Worm (Caenorhabditis elegans) whole organism, L4 larva: ENCODE data around the gene C50F4.4.

Experiments used
- T26A8.4 ChIP-seq: fragments of 200-800 bp; sonication (Bioruptor generic); IDR thresholded peaks from 2 replicates; pipeline ENCODE4 v1.3.6; 2022; ENCODE audit warnings: missing genetic modification characterization, missing compliant biosample characterization
- Y105C5A.15 ChIP-seq: fragments of 200-800 bp; sonication (Bioruptor generic); IDR thresholded peaks from 2 replicates; pipeline ENCODE4 v1.3.6; 2022; ENCODE audit warnings: missing genetic modification characterization, missing compliant biosample characterization
- Y5F2A.4 ChIP-seq: fragments of 200-800 bp; sonication (Bioruptor generic); optimal IDR thresholded peaks from 2 replicates; lab custom pipeline; 2018; ENCODE audit warnings: mild to moderate bottlenecking, missing genetic modification characterization, missing compliant biosample characterization
- aha-1 ChIP-seq: fragments of 150-350 bp; peaks from one replicate; lab custom pipeline; 2014; ENCODE audit warnings: missing biosample characterization, missing genetic modification characterization
- ceh-28 ChIP-seq: fragments of 150-350 bp; optimal IDR thresholded peaks from 2 replicates; lab custom pipeline; 2014; ENCODE audit warnings: missing biosample characterization, missing genetic modification reagents, missing genetic modification characterization
- ceh-44 ChIP-seq: fragments of 200-800 bp; sonication (Bioruptor generic); IDR thresholded peaks from 2 replicates; pipeline ENCODE4 v1.3.6; 2022; ENCODE audit warnings: missing genetic modification reagents, missing genetic modification characterization, missing compliant biosample characterization
- ces-1 ChIP-seq: fragments of 150-350 bp; sonication (generic microtip); optimal IDR thresholded peaks from 4 replicates; lab custom pipeline; 2014; ENCODE audit warnings: missing biosample characterization, missing genetic modification reagents, missing genetic modification characterization
- ctbp-1 ChIP-seq: fragments of 200-800 bp; sonication (Bioruptor generic); IDR thresholded peaks from 2 replicates; pipeline ENCODE4 v1.3.6; 2022; ENCODE audit warnings: missing genetic modification reagents, missing genetic modification characterization, missing compliant biosample characterization
- daf-12 ChIP-seq: fragments of 150-350 bp; optimal IDR thresholded peaks from 2 replicates; lab custom pipeline; 2014; ENCODE audit warnings: missing biosample characterization, missing genetic modification reagents, missing genetic modification characterization
- dmd-6 ChIP-seq: fragments of 200-800 bp; sonication (Bioruptor generic); IDR thresholded peaks from 2 replicates; pipeline ENCODE4 v1.3.6; 2022; ENCODE audit warnings: missing genetic modification reagents, missing genetic modification characterization, missing compliant biosample characterization
- duxl-1 ChIP-seq: sonication (generic microtip); optimal IDR thresholded peaks from 2 replicates; lab custom pipeline; 2016; ENCODE audit warnings: mild to moderate bottlenecking, missing genetic modification characterization, moderate library complexity, missing compliant biosample characterization; ENCODE audit not compliant: poor library complexity
- fkh-10 ChIP-seq: fragments of 150-350 bp; optimal IDR thresholded peaks from 2 replicates; lab custom pipeline; 2014; ENCODE audit warnings: missing biosample characterization, missing genetic modification reagents, missing genetic modification characterization
- hif-1 ChIP-seq, 2 experiments: sonication (generic microtip); optimal IDR thresholded peaks; 2 replicates each; lab custom pipeline; 2016 to 2017; ENCODE audit warnings: missing compliant biosample characterization in 2 of 2, missing genetic modification characterization in 2 of 2, missing genetic modification reagents in 2 of 2, missing genotype in 2 of 2, mild to moderate bottlenecking in 1 of 2
- hlh-30 ChIP-seq: sonication (generic microtip); optimal IDR thresholded peaks from 2 replicates; lab custom pipeline; 2017; ENCODE audit warnings: antibody characterized with exemption, mild to moderate bottlenecking, missing genetic modification characterization, missing compliant biosample characterization; ENCODE audit not compliant: insufficient read depth
- lin-1 ChIP-seq: fragments of 200-800 bp; sonication (Bioruptor generic); IDR thresholded peaks from 2 replicates; pipeline ENCODE4 v1.3.6; 2022; ENCODE audit warnings: missing genetic modification reagents, missing genetic modification characterization, missing compliant biosample characterization
- lin-13 ChIP-seq: fragments of 150-350 bp; optimal IDR thresholded peaks from 2 replicates; lab custom pipeline; 2014; ENCODE audit warnings: missing biosample characterization, missing genetic modification reagents, missing genetic modification characterization
- lin-15B ChIP-seq: fragments of 150-350 bp; sonication (generic microtip); optimal IDR thresholded peaks from 3 replicates; lab custom pipeline; 2014; ENCODE audit warnings: missing biosample characterization, missing genetic modification characterization
- lir-3 ChIP-seq: sonication (generic microtip); optimal IDR thresholded peaks from 2 replicates; lab custom pipeline; 2016; ENCODE audit warnings: mild to moderate bottlenecking, missing genetic modification characterization, missing compliant biosample characterization
- madf-9 ChIP-seq: fragments of 200-800 bp; sonication (Bioruptor generic); conservative IDR thresholded peaks from 2 replicates; pipeline ENCODE4 v1.3.6; 2022; ENCODE audit warnings: missing genetic modification reagents, missing genetic modification characterization, missing compliant biosample characterization
- mxl-3 ChIP-seq: fragments of 200-800 bp; sonication (Bioruptor generic); optimal IDR thresholded peaks from 2 replicates; lab custom pipeline; 2018; ENCODE audit warnings: mild to moderate bottlenecking, missing genetic modification characterization, missing compliant biosample characterization
- nhr-28 ChIP-seq: fragments of 150-350 bp; optimal IDR thresholded peaks from 2 replicates; lab custom pipeline; 2014; ENCODE audit warnings: missing biosample characterization, missing genetic modification characterization
- nhr-48 ChIP-seq: sonication (generic microtip); optimal IDR thresholded peaks from 2 replicates; lab custom pipeline; 2016; ENCODE audit warnings: mild to moderate bottlenecking, missing genetic modification characterization, missing compliant biosample characterization
- nhr-76 ChIP-seq: fragments of 150-350 bp; optimal IDR thresholded peaks from 2 replicates; lab custom pipeline; 2014; ENCODE audit warnings: missing biosample characterization, missing genetic modification characterization
- php-3 ChIP-seq: fragments of 200-800 bp; sonication (Bioruptor generic); IDR thresholded peaks from 2 replicates; pipeline ENCODE4 v1.3.6; 2022; ENCODE audit warnings: missing genetic modification reagents, missing genetic modification characterization, missing compliant biosample characterization
- pqm-1 ChIP-seq: sonication (generic microtip); optimal IDR thresholded peaks from 2 replicates; lab custom pipeline; 2017; ENCODE audit warnings: missing biosample characterization, missing genetic modification characterization
- rbr-2 ChIP-seq: sonication (generic microtip); optimal IDR thresholded peaks from 2 replicates; lab custom pipeline; 2016; ENCODE audit warnings: missing genotype, missing genetic modification characterization, missing compliant biosample characterization
- saeg-2 ChIP-seq: fragments of 200-800 bp; sonication (Bioruptor generic); IDR thresholded peaks from 2 replicates; pipeline ENCODE4 v1.3.6; 2022; ENCODE audit warnings: missing genetic modification reagents, missing genetic modification characterization, missing compliant biosample characterization
- set-16 ChIP-seq: fragments of 200-800 bp; sonication (Bioruptor generic); IDR thresholded peaks from 2 replicates; pipeline ENCODE4 v1.3.6; 2022; ENCODE audit warnings: missing genetic modification reagents, missing genetic modification characterization, missing compliant biosample characterization
- spr-3 ChIP-seq: fragments of 200-800 bp; sonication (Bioruptor generic); optimal IDR thresholded peaks from 2 replicates; lab custom pipeline; 2018; ENCODE audit warnings: mild to moderate bottlenecking, missing genetic modification characterization, missing compliant biosample characterization
- unc-39 ChIP-seq: sonication (generic microtip); optimal IDR thresholded peaks from 2 replicates; lab custom pipeline; 2017; ENCODE audit warnings: missing biosample characterization, missing genetic modification characterization
- unc-62 ChIP-seq, 3 experiments: fragments of 150-350 bp in 1 of 3; sonication (generic microtip); optimal IDR thresholded peaks in 2 of 3; peaks in 1 of 3; 1 replicate in 1 of 3; 2 replicates in 2 of 3; lab custom pipeline; 2014 to 2017; ENCODE audit warnings: missing biosample characterization in 3 of 3, missing genetic modification characterization in 3 of 3, missing genetic modification reagents in 3 of 3, missing genotype in 1 of 3

The C50F4.4 gene

DNA sequence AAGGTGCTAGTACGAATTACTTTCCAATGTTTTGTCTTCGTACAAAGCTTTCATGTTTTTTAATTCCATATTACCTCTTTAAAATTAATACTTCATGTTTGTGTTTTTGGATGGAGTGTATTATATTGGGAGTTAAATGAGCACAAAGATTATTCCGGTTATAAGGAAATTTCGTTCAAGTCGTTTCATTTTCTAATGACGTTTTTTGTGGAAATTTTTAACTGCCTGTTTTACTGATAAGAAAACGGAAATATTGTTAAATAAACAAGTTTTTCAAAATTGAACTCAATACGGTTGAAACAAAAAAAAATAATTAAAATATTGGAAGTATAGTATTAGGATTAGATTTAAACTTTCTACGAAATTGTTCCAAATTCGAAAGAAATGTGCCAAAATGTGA is 9.2 kb upstream of the C50F4.4 start (continued):
- peak; percentile 42 for TF ChIP-seq nhr-28 (tag; lab: Kevin White, UChicago)
- no peak for TF ChIP-seq Y5F2A.4 (GFP tag; lab: Kevin White, UChicago)
- no peak for TF ChIP-seq aha-1 (tag; lab: Kevin White, UChicago)
- TF ChIP-seq saeg-2 (GFP tag; lab: Robert Waterston, UW), result no peak
- no peak for TF ChIP-seq nhr-48 (tag; lab: Kevin White, UChicago)
- TF ChIP-seq pqm-1 (tag; lab: Kevin White, UChicago), result peak; percentile 4
- TF ChIP-seq Y105C5A.15 (GFP tag; lab: Robert Waterston, UW), result no peak
- no peak for TF ChIP-seq set-16
- no peak for TF ChIP-seq ceh-44 (GFP tag; lab: Robert Waterston, UW)

DNA sequence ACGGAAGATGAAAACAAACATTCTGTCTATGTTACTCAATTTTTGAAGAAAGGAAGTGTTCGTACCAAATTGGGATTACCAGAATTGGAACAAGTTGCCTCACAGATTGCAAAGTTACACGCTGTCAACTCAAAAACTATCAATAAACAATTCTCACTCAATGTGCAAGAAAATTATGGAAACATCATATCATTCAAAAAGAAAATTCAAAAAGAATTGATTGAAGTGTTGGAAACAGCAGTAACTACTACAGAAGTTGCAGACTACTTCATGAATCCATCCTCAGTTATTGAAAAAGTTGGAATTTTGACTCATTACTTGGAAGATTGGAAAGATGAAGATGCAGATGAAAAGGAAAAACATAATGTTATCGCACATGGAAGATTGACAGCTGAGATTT is 8.6 kb upstream of the C50F4.4 start:
- TF ChIP-seq hlh-30 (tag; lab: Kevin White, UChicago) (no peak), aha-1 (tag; lab: Kevin White, UChicago) (peak; percentile 96)

DNA sequence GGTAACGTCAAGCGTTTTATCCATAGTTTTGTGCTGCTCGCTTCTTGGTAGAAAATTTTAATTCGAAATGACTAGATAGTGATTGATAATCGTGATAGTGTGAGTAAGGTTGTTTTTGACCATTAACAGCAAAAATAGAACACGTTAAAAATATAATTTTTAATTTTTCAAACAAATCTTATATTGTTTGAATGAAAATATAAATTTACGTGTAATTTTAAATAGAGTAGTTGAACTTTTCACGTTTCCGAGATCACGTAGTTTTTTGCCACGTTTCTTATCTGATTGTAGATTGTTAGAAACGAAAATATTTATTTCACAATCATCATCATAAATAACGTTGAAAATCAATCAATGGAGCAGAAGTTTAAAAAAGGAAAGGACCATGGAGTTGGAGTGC is 5.1 kb upstream of the C50F4.4 start, which contains the start of the genes C50F4.10 and pfk-1.2:
Gene C50F4.10, minus strand, starts transcription at position 101 of the 400 bp plus-strand sequence.
Gene pfk-1.2, plus strand, starts transcription at position 325 of the 400 bp plus-strand sequence.
- no peak for TF ChIP-seq unc-62 (GFP tag; optimal IDR thresholded peaks at IDR 0.05 in 1 of 2; lab: Kevin White, UChicago)
- TF ChIP-seq unc-62 (tag; optimal IDR thresholded peaks at IDR 0.05; lab: Kevin White, UChicago), result no peak
- TF ChIP-seq madf-9, result no peak
- no peak for TF ChIP-seq dmd-6 (GFP tag; lab: Robert Waterston, UW)
- TF ChIP-seq lin-1 (GFP tag; lab: Robert Waterston, UW), result no peak
- TF ChIP-seq T26A8.4, result no peak
- no peak for TF ChIP-seq nhr-76 (tag; lab: Kevin White, UChicago)
- no peak for TF ChIP-seq lin-13 (GFP tag; lab: Kevin White, UChicago)
- TF ChIP-seq saeg-2 (GFP tag; lab: Robert Waterston, UW), result no peak
- no peak for TF ChIP-seq set-16
- no peak for TF ChIP-seq unc-39 (tag; lab: Kevin White, UChicago)
- TF ChIP-seq mxl-3 (GFP tag; lab: Kevin White, UChicago), result no peak
- no peak for TF ChIP-seq lin-15B (tag; lab: Kevin White, UChicago)
- no peak for TF ChIP-seq ceh-28
- TF ChIP-seq daf-12 (tag; lab: Kevin White, UChicago), result no peak
- no peak for TF ChIP-seq rbr-2 (tag; lab: Kevin White, UChicago)
- TF ChIP-seq fkh-10 (GFP tag; lab: Kevin White, UChicago), result no peak
- TF ChIP-seq spr-3 (GFP tag; lab: Kevin White, UChicago), result no peak

DNA sequence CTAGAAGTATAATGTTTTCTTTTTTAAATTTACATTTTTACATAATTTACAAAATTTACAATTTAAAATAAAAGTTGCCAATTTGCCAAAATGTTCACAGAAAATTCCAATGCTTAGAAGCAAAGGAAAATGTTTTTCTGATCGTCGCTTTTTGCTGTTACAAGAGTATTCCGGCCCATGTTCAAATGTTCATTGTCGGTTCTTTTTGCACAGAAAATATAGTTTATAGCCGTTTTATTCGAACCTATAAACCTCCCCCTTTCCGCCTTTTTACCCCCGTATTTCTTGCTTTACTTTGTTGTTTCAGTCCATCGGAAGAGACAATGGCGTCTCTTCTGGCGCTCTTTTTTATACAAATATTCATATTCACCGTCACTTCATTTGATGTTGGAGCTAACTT is 1.9 kb upstream of the C50F4.4 start, which contains the start of gene tag-329:
Gene tag-329, plus strand, starts transcription at position 301 of the 400 bp plus-strand sequence.
- TF ChIP-seq hif-1 (tag; optimal IDR thresholded peaks at IDR 0.05; lab: Kevin White, UChicago) (no peak), ces-1 (GFP tag; lab: Kevin White, UChicago) (no peak), duxl-1 (tag; lab: Kevin White, UChicago) (no peak), lir-3 (tag; lab: Kevin White, UChicago) (no peak), ctbp-1 (no peak)

DNA sequence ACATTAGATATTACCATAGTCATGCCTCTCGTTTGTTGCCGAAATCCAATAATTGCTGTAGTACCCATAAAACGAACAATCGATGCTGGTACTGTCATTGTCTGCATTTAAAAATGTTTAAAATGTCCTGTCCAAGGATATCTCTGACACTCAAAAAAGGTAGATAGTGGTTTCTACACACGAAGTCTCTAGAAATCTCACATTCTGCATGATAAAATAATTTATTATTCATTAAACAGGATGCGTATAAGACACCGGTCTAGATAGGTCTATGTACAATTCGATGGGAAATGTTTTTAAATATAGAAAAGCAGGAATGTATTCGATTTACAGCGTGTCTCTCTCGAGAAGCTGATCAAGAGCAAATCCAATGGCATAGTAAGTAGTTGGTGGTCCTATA is 3.1 kb downstream of the C50F4.4 start, which contains the start of gene C50F4.12:
Gene C50F4.12, minus strand, starts transcription at position 101 of the 400 bp plus-strand sequence.
- TF ChIP-seq T26A8.4 (no peak), nhr-48 (tag; lab: Kevin White, UChicago) (no peak)

DNA sequence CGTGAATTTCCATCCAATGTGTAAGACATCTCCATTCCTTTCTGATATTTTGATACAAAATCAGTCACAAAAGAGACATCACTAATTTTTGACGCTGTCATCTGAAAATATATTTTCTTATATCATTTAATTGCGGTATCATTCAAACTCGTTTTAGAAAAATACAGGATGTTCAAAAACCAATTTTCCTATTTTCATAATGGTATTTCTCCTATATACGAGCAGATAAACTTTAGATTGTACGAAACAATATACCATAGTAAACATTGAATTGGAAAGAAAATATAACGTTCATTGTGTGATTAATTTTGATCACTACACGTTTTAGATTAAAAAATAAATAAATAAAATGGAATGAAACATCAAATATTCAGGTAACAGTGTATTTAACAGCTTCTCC is 4.9 kb downstream of the C50F4.4 start, which contains the start of gene C50F4.16:
Gene C50F4.16, minus strand, starts transcription at position 101 of the 400 bp plus-strand sequence.
- TF ChIP-seq php-3 (no peak), pqm-1 (tag; lab: Kevin White, UChicago) (no peak), mxl-3 (GFP tag; lab: Kevin White, UChicago) (no peak)
